Fruit fly (Drosophila melanogaster) Kc167 (cell line): Measurements from ENCODE around the gene CG5644.

Source experiments
- Myc ChIP-seq: fragments of >200 bp; optimal IDR thresholded peaks from 2 replicates; lab custom pipeline; 2017; ENCODE audit warnings: missing external identifiers
- Sin3A ChIP-seq: fragments of >200 bp; optimal IDR thresholded peaks from 2 replicates; lab custom pipeline; 2018; ENCODE audit warnings: missing external identifiers
- h ChIP-seq: fragments of >200 bp; optimal IDR thresholded peaks from 3 replicates; lab custom pipeline; 2018; ENCODE audit warnings: missing external identifiers
- insv ChIP-seq: fragments of >200 bp; optimal IDR thresholded peaks from 3 replicates; lab custom pipeline; 2018; ENCODE audit warnings: missing external identifiers
- psq ChIP-seq: fragments of >200 bp; optimal IDR thresholded peaks from 2 replicates; lab custom pipeline; 2017; ENCODE audit warnings: missing external identifiers
- ttk ChIP-seq: sonication (Bioruptor generic); optimal IDR thresholded peaks from 2 replicates; lab custom pipeline; 2017; ENCODE audit warnings: missing external identifiers

CG5644 gene

DNA sequence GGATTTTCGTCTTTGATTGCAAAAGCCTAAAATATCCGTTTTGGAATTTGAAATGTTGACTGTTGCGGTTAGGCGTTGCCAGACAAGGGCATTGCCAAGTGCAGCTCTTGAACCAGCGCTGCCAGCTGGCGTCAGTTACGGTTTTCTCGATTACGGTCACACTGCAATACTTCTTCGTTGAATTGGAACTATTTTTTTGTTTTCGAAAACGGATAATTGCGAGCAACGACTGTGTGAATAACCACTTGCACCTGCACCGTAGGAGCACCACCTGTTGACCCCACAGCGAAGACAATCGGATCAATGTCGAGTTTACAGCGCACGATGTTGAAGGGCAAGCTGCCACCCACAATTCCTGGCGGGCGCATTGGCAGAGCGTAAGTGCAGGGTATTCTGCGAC, 6.9 kb upstream of the CG5644 start, which contains the start of gene CG5068:
CG5068 (plus strand) TSS at position 129 of the 400 bp plus-strand sequence.
- no peak for TF ChIP-seq psq
- no peak for TF ChIP-seq ttk (lab: Kevin White, UChicago)
- TF ChIP-seq insv (lab: Kevin White, UChicago): no peak
- TF ChIP-seq Sin3A (lab: Kevin White, UChicago): no peak
- TF ChIP-seq Myc (lab: Kevin White, UChicago): no peak
- no peak for TF ChIP-seq h (lab: Kevin White, UChicago)

DNA sequence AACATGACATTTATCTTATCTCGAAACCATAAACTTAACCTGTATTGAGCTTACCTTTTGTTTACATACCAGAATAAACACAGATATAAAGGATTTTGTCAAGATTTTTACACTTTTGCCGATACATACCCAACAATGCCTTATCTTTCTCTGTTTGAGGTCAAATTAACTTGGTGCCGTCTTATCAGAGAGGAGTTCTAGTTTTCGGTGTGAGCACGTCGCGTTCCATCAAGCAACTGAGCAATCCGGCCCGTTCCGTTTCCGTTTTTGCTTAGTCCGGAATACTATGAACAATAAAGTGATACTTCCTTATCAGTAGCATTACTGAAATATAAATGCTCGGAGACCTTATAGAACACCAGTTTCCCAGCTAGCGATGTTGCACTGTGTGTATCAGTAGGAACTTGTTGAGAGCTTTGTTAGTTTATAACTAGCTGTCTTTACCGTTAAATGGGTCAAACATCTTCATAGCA, 6.2 kb upstream of the CG5644 start, which contains the start of gene Galk:
Galk (minus strand) TSS at position 244 of the 473 bp plus-strand sequence.
- no peak for TF ChIP-seq Sin3A (lab: Kevin White, UChicago)
- TF ChIP-seq h (lab: Kevin White, UChicago): no peak
- TF ChIP-seq psq: no peak
- no peak for TF ChIP-seq ttk (lab: Kevin White, UChicago)
- TF ChIP-seq insv (lab: Kevin White, UChicago): no peak

DNA sequence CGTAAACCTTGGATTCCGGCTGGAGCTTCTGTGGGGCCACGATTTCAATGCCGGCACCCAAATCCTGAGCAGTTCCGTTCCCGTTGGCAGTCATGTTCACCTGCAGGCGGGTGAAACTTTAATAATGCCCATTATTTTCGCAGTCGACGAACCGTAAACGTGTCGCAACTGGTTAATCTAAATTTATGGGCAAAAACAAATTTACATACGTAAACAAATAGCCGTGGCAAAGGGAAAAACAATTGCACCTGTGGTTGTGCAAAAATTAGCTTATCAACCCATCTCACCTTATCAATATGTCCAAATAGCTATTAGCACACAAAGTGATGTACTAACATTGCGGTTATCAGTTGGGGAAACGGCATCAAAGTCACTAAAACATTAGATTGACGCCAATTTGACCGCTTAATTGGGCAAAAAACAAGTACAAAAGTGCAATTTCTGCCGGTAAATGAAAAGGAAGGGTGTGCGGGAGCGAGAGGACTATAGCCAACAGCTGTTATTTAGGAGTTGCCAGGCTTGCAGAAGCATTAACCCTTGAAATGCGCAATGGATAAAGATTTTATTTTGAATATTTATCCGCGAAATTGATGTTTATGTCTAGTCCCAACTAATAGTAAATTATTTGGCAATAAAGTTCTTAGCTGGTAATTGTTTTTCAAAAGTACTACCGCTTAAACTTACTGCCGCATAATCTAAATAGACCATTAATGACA, 5.6 kb upstream of the CG5644 start:
- TF ChIP-seq insv (lab: Kevin White, UChicago): no peak
- TF ChIP-seq Myc (lab: Kevin White, UChicago): no peak
- no peak for TF ChIP-seq ttk (lab: Kevin White, UChicago)
- TF ChIP-seq Sin3A (lab: Kevin White, UChicago): no peak
- TF ChIP-seq psq: no peak
- TF ChIP-seq h (lab: Kevin White, UChicago): no peak

DNA sequence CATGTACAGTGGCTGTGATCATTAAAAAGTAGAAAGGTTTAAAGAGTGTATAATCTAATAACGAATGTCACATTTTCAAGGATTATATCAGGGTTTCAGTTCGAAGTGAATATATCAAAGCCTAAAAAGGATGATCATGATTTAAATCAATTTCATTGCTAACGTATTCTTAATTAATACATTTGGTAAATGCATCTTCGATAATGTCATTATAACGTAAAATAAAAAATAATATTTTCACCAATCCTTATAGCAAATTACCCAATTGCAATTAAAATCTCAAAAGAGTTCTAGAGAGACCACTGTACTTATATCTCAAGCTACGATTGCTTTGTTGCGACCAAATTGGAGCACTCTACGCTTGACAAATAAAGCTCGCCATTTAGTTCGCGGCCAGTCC, 2.4 kb upstream of the CG5644 start:
- TF ChIP-seq ttk (lab: Kevin White, UChicago) (no peak), Sin3A (lab: Kevin White, UChicago) (no peak), h (lab: Kevin White, UChicago) (no peak), insv (lab: Kevin White, UChicago) (no peak), Myc (lab: Kevin White, UChicago) (no peak), psq (no peak)

DNA sequence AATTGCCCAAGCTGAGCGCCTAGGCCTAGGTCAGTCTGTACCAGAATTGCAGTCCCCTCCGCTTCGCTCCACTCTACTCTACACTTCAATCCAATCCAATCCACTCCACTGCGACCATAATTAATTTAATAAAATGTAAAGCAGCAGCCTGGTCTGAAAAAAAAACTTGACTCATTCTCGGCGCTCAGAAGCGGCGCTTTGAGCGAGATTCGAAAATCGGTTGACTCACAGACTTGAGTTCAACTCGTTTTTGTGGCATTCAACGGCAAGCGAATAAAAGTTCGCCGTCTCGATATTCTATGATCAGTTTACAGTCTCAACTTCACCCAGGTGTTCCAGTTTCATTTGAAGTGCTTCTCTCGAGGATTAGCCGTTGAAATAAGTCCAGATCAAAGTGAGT, 1.8 kb upstream of the CG5644 start, which contains the start of gene CG13314:
CG13314 (plus strand) TSS at position 301 of the 400 bp plus-strand sequence.
- TF ChIP-seq insv (lab: Kevin White, UChicago) (no peak), psq (no peak), h (lab: Kevin White, UChicago) (no peak)

DNA sequence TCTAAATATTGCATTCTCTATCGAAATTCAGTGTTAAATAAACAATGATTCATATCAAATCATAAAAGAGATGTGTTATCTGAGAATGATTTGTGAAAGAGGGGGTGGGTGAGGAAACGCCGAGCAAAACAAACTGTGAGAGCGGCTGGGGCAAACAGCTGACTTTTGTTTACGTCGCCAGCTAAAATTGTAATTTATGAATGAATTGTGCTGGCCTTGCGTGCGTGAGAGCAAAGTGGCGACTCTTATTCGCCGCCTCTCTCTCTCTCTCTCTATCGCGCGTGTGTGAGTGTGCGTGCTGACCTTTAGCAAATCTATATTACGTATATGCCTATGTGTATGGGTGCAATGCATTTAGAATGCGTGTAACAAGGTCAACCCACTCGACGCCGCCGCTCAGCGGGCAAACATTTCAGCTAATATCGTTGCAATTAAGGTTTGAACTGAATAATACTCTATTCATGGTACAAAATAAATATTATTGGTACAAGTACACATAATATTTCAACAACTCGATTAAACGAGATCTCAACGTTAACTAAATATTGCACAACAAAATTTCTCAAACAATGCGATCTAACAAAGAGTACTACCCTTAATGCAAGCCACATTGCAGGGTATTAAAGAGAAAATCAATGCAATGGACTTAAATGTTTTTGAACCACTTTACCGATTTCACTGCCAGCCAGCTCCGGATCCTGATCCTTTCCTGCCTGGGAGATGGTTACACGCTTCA, 834 bp downstream of the CG5644 start:
- no peak for TF ChIP-seq insv (lab: Kevin White, UChicago)
- no peak for TF ChIP-seq psq
- TF ChIP-seq Sin3A (lab: Kevin White, UChicago): no peak
- TF ChIP-seq ttk (lab: Kevin White, UChicago): no peak
- no peak for TF ChIP-seq h (lab: Kevin White, UChicago)
- no peak for TF ChIP-seq Myc (lab: Kevin White, UChicago)

DNA sequence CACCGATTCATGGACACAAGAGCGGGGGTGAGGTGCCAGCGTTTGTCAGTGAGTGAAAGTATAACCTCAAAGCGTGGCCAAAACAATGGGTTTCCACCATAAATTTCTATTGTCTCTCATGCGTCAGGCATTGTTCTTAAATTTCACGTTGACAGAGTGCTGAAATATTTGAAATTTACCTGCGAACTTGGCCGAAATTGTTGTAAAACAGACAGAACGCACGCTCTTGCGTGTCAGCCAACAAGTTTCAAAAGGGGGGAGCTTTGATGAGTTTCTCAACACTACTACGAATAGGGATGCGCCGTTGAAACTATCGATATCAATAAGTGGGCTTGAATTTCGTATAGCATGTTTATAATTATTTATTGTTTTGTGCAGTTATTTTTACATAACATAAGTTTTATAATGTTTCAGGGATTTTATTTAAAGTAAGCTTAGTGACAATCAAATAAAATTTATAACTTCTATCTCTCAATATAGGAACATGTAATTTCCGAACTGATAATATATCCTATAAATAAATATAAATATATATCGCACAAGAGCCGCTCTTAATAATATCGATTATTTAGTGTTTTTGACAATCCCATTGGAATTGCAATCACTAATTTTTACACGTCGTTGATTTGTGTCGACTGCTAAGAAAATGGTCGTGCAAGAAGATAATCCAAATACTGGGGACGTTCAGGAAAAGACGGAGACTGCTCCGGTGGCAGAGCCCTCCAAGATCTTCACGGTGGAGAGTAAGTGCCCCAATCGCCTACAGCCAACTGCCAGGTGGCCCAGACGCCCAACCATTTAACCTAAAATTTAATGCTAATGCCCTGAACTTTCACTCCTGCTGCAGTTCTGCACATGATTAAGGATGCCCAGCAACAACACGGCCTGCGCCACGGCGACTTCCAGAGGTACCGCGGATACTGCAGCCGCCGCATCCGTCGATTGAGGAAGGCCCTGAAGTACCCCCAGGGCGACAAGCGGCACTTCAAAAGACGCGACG, 4.9 kb downstream of the CG5644 start, which contains the start of the genes pix and Srp68:
pix (minus strand) TSS at position 288 of the 1,000 bp plus-strand sequence.
Srp68 (plus strand) TSS at position 569 of the 1,000 bp plus-strand sequence.
- TF ChIP-seq Sin3A (lab: Kevin White, UChicago): no peak
- TF ChIP-seq psq: no peak
- TF ChIP-seq Myc (lab: Kevin White, UChicago): no peak
- TF ChIP-seq ttk (lab: Kevin White, UChicago): no peak
- TF ChIP-seq h (lab: Kevin White, UChicago): no peak
- TF ChIP-seq insv (lab: Kevin White, UChicago): no peak

DNA sequence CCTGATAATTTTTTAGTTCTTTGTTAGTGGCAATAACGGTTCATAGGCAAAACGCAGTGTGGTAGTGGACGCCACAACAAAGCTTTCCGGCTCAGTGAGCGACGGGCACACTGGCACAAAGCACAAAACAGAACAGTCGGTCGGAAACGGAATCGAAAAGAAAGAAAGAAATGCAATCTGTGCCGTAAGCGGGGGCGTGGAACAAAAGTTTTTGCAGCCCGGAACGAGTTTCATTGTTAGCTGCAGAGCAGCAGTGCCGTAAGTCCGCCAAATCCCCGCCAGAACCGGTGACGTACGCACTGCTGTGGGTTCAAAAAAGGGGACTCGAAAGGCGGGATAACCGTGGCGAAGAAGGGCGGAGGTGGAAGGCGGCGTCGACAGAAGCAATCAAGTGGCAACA, 11.2 kb downstream of the CG5644 start, which contains the start of gene CG5026:
CG5026 (plus strand) TSS at position 92 of the 400 bp plus-strand sequence.
- no peak for TF ChIP-seq Sin3A (lab: Kevin White, UChicago)

DNA sequence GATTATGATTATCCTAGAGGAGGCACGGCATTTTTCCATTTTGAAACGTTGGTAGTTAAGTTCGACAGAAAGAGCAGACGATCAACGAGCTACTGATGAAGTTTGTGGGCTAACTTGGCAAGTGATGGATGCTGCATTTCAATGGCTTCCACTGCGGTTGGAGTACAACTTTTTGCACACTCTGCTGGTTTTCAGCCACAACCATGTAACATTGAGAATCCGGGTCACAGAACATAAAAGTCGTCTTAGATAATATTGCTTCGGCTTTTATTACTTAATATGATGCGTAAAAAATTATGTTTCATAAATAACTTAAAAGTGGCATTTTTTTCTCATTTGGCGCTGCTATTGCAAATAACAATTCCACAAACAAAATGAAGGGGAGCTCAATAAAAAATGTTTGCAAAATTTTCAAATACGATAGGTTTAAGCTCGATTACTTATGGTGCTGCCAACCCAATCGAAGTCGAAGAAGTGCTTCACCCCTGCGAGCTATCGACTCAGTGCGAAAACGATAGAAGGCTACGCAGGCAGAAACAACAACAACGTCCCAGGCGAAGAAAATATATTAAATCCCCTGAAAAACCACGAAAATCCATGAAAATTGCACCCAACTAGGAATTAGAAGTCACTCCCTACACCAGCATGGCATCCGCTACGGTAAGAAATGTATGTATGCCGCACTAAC, 13.2 kb downstream of the CG5644 start, which contains the start of the genes CG5653 and CG5021:
CG5653 (minus strand) TSS at position 51 of the 688 bp plus-strand sequence.
CG5021 (plus strand) TSS at position 506 of the 688 bp plus-strand sequence.
- TF ChIP-seq insv (lab: Kevin White, UChicago): no peak
- TF ChIP-seq Myc (lab: Kevin White, UChicago): no peak
- TF ChIP-seq psq: no peak
- TF ChIP-seq Sin3A (lab: Kevin White, UChicago): no peak
- no peak for TF ChIP-seq h (lab: Kevin White, UChicago)
- TF ChIP-seq ttk (lab: Kevin White, UChicago): no peak

DNA sequence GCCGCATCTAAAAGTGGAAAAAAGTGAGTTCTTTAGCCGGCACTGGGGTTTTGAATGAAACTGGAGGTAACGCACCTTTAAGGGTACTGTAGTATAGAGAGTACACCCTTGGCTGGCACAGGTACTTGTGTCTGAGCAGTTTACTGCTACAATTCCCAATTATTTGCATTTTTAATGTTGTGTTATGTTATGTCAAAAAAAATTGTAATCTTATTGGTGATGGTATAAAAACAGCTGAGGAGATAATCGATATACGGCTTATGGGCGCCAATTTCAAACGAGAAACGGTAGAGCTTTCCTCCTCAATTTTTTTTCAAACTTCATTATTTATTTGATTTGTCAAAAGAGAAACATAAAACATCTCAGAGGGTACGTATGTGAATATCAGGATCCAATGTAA, 15.2 kb downstream of the CG5644 start, which contains the start of gene ValRS-m:
ValRS-m (minus strand) TSS at position 312 of the 400 bp plus-strand sequence.
- TF ChIP-seq psq (no peak), Myc (lab: Kevin White, UChicago) (no peak), h (lab: Kevin White, UChicago) (no peak), insv (lab: Kevin White, UChicago) (no peak), ttk (lab: Kevin White, UChicago) (no peak), Sin3A (lab: Kevin White, UChicago) (no peak)
